Fruit fly (Drosophila melanogaster) whole organism, wandering third instar larva: Measurements from ENCODE around the gene CG4238.
A peak's percentile ranks its signal among the peaks of the same experiment; 100 is the strongest.

Experiments
- CG32264 ChIP-seq: fragments of 200-800 bp; sonication (Bioruptor generic); optimal IDR thresholded peaks from 2 replicates; lab custom pipeline; 2016; ENCODE audit warnings: missing biosample characterization, missing genetic modification characterization
- CrebA ChIP-seq: fragments of 200-800 bp; sonication (Bioruptor generic); optimal IDR thresholded peaks from 2 replicates; lab custom pipeline; 2016; ENCODE audit warnings: missing biosample characterization, mild to moderate bottlenecking, missing genetic modification characterization, borderline replicate concordance
- Dfd ChIP-seq: fragments of >200 bp; optimal IDR thresholded peaks from 2 replicates; lab custom pipeline; 2017; ENCODE audit warnings: missing biosample characterization, missing genetic modification characterization
- Dif ChIP-seq: fragments of 200-275, 200-300 bp; sonication (Bioruptor generic); optimal IDR thresholded peaks from 2 replicates; lab custom pipeline; 2018; ENCODE audit warnings: missing biosample characterization, missing genetic modification characterization; ENCODE audit not compliant: partially characterized antibody
- GATAd ChIP-seq: sonication (Bioruptor generic); optimal IDR thresholded peaks from 2 replicates; lab custom pipeline; 2016; ENCODE audit warnings: missing biosample characterization, missing genetic modification characterization
- HLH106 ChIP-seq: fragments of 200-800 bp; optimal IDR thresholded peaks from 3 replicates; lab custom pipeline; 2019; ENCODE audit warnings: missing biosample characterization, mild to moderate bottlenecking, missing genetic modification characterization, moderate library complexity
- Hnf4 ChIP-seq: fragments of 200-800 bp; sonication (Bioruptor generic); optimal IDR thresholded peaks from 2 replicates; lab custom pipeline; 2016; ENCODE audit warnings: missing biosample characterization, mild to moderate bottlenecking, missing genetic modification characterization
- Hr83 ChIP-seq: fragments of 200-300 bp; sonication (Bioruptor generic); optimal IDR thresholded peaks from 2 replicates; lab custom pipeline; 2016; ENCODE audit warnings: missing biosample characterization, mild to moderate bottlenecking, missing genetic modification characterization, moderate library complexity; ENCODE audit not compliant: poor library complexity, severe bottlenecking
- Jra ChIP-seq: sonication (Bioruptor generic); optimal IDR thresholded peaks from 2 replicates; lab custom pipeline; 2016; ENCODE audit warnings: missing biosample characterization, missing genetic modification characterization
- Myc ChIP-seq: fragments of >200 bp; optimal IDR thresholded peaks from 2 replicates; lab custom pipeline; 2017
- N ChIP-seq: fragments of >200 bp; optimal IDR thresholded peaks from 2 replicates; lab custom pipeline; 2018; ENCODE audit warnings: missing biosample characterization, missing external identifiers, missing genetic modification characterization
- OdsH ChIP-seq: fragments of 200-800 bp; sonication (Bioruptor generic); optimal IDR thresholded peaks from 2 replicates; lab custom pipeline; 2016; ENCODE audit warnings: missing biosample characterization, mild to moderate bottlenecking, missing genetic modification characterization
- Rel ChIP-seq, 2 experiments: fragments of 200-800 bp; sonication (Bioruptor generic) in 1 of 2; optimal IDR thresholded peaks; 2 replicates in 1 of 2; 3 replicates in 1 of 2; lab custom pipeline; 2016 to 2019; ENCODE audit warnings: mild to moderate bottlenecking in 2 of 2, missing biosample characterization in 2 of 2, missing genetic modification characterization in 2 of 2, moderate library complexity in 1 of 2
- Sp1 ChIP-seq: fragments of 200-800 bp; sonication (Bioruptor generic); optimal IDR thresholded peaks from 3 replicates; lab custom pipeline; 2019; ENCODE audit warnings: missing biosample characterization, mild to moderate bottlenecking, missing genetic modification characterization, moderate library complexity
- Vsx2 ChIP-seq: fragments of 200-300, 225-300 bp; sonication (Bioruptor generic); optimal IDR thresholded peaks from 2 replicates; lab custom pipeline; 2018; ENCODE audit warnings: missing biosample characterization, missing genetic modification characterization; ENCODE audit not compliant: partially characterized antibody
- brk ChIP-seq: fragments of 200-800 bp; sonication (Bioruptor generic); optimal IDR thresholded peaks from 2 replicates; lab custom pipeline; 2016; ENCODE audit warnings: missing biosample characterization, mild to moderate bottlenecking, missing genetic modification characterization
- dl ChIP-seq, 2 experiments: fragments of 175-275, 200-275 bp in 1 of 2; fragments of 200-275 bp in 1 of 2; sonication (Bioruptor generic); optimal IDR thresholded peaks; lab custom pipeline; 2018; ENCODE audit warnings: mild to moderate bottlenecking in 2 of 2, missing biosample characterization in 2 of 2, missing genetic modification characterization in 2 of 2, moderate library complexity in 2 of 2; ENCODE audit not compliant: partially characterized antibody in 2 of 2, insufficient read depth in 1 of 2
- dmrt93B ChIP-seq: fragments of 200-800 bp; sonication (Bioruptor generic); optimal IDR thresholded peaks from 2 replicates; lab custom pipeline; 2018; ENCODE audit warnings: missing biosample characterization, mild to moderate bottlenecking, missing genetic modification characterization
- dsf ChIP-seq: sonication (Bioruptor generic); optimal IDR thresholded peaks from 2 replicates; lab custom pipeline; 2016; ENCODE audit warnings: missing biosample characterization, missing genetic modification characterization, borderline replicate concordance
- ey ChIP-seq: fragments of 200-800 bp; sonication (Bioruptor generic); optimal IDR thresholded peaks from 2 replicates; lab custom pipeline; 2016; ENCODE audit warnings: missing biosample characterization, missing genetic modification characterization
- foxo ChIP-seq, 2 experiments: fragments of 200-800 bp; sonication (Bioruptor generic); optimal IDR thresholded peaks; 2 replicates in 1 of 2; 3 replicates in 1 of 2; lab custom pipeline; 2016 to 2017; ENCODE audit warnings: missing biosample characterization in 2 of 2, missing genetic modification characterization in 2 of 2
- fru ChIP-seq: fragments of 200-800 bp; sonication (Bioruptor generic); optimal IDR thresholded peaks from 3 replicates; lab custom pipeline; 2016; ENCODE audit warnings: missing biosample characterization, mild to moderate bottlenecking, missing genetic modification characterization
- h ChIP-seq: fragments of 200-800 bp; sonication (Bioruptor generic); optimal IDR thresholded peaks from 3 replicates; lab custom pipeline; 2016; ENCODE audit warnings: missing biosample characterization, mild to moderate bottlenecking, missing genetic modification characterization
- jim ChIP-seq: fragments of 175-275, 200-325 bp; sonication (Bioruptor generic); optimal IDR thresholded peaks from 2 replicates; lab custom pipeline; 2016; ENCODE audit warnings: missing biosample characterization, mild to moderate bottlenecking, missing genetic modification characterization
- lola ChIP-seq: fragments of >200 bp; optimal IDR thresholded peaks from 2 replicates; lab custom pipeline; 2017; ENCODE audit warnings: missing biosample characterization, missing genetic modification characterization
- pan ChIP-seq: fragments of >200 bp; optimal IDR thresholded peaks from 2 replicates; lab custom pipeline; 2017
- psq ChIP-seq: fragments of 200-800 bp; sonication (Bioruptor generic); optimal IDR thresholded peaks from 3 replicates; lab custom pipeline; 2017; ENCODE audit warnings: missing biosample characterization, mild to moderate bottlenecking, missing genetic modification characterization, moderate library complexity
- rgr ChIP-seq: fragments of 200-800 bp; sonication (Bioruptor generic); optimal IDR thresholded peaks from 3 replicates; lab custom pipeline; 2016; ENCODE audit warnings: missing biosample characterization, mild to moderate bottlenecking, missing genetic modification characterization
- sage ChIP-seq: fragments of 200-800 bp; sonication (Bioruptor generic); optimal IDR thresholded peaks from 2 replicates; lab custom pipeline; 2016; ENCODE audit warnings: missing biosample characterization, mild to moderate bottlenecking, missing genetic modification characterization
- tai ChIP-seq: sonication (Bioruptor generic); optimal IDR thresholded peaks from 2 replicates; lab custom pipeline; 2016; ENCODE audit warnings: missing biosample characterization, missing genetic modification characterization
- usp ChIP-seq: fragments of >200 bp; optimal IDR thresholded peaks from 2 replicates; lab custom pipeline; 2017; ENCODE audit warnings: missing biosample characterization, missing genetic modification characterization
- woc ChIP-seq: sonication (Bioruptor generic); optimal IDR thresholded peaks from 2 replicates; lab custom pipeline; 2016; ENCODE audit warnings: missing biosample characterization, mild to moderate bottlenecking, missing genetic modification characterization

CG4238 gene

dm6 chr2L:2008980-2009954 lies at the start of gene CG4238:
Gene CG4238 (plus strand): TSS chr2L:2009859.
- no peak for TF ChIP-seq CG32264 (GFP tag; lab: Kevin White, UChicago)
- no peak for TF ChIP-seq rgr (GFP tag; lab: Kevin White, UChicago)
- peak; percentile 13 for TF ChIP-seq brk (GFP tag; lab: Kevin White, UChicago)
- no peak for TF ChIP-seq ey (GFP tag; lab: Kevin White, UChicago)
- no peak for TF ChIP-seq Dif (GFP tag; lab: Kevin White, UChicago)
- no peak for TF ChIP-seq Rel (GFP tag; optimal IDR thresholded peaks at IDR 0.05; lab: Kevin White, UChicago)
- peak; percentile 39 for TF ChIP-seq Rel (tag; optimal IDR thresholded peaks at IDR 0.05; lab: Kevin White, UChicago)
- TF ChIP-seq pan (lab: Kevin White, UChicago): no peak
- TF ChIP-seq OdsH (GFP tag; lab: Kevin White, UChicago): no peak
- peak; percentile 12 for TF ChIP-seq sage
- no peak for TF ChIP-seq psq (GFP tag; lab: Kevin White, UChicago)
- peak; percentile 72 for TF ChIP-seq CrebA (GFP tag; lab: Kevin White, UChicago)
- TF ChIP-seq usp (GFP tag; lab: Kevin White, UChicago): no peak
- no peak for TF ChIP-seq jim (GFP tag; lab: Kevin White, UChicago)
- no peak for TF ChIP-seq dl (GFP tag; optimal IDR thresholded peaks at IDR 0.05; lab: Kevin White, UChicago; ENCODE audit: insufficient read depth in 1 of 2, partially characterized antibody in 2 of 2)

- TF ChIP-seq fru (GFP tag; lab: Kevin White, UChicago) (peak; percentile 5), h (peak; percentile 6), HLH106 (tag; lab: Kevin White, UChicago) (peak; percentile 8), woc (no peak), dsf (no peak), ey (GFP tag; lab: Kevin White, UChicago) (peak; percentile 2), lola (no peak), jim (GFP tag; lab: Kevin White, UChicago) (no peak)
- TF ChIP-seq, all 38 proteins: peak for 4
These were observed 49.6 kb upstream of the CG4238 start for dm6 chr2L:1960056-1960455.

dm6 chr2L:1961932-1962496 lies 47.6 kb upstream of the CG4238 start:
- TF ChIP-seq ey (GFP tag; lab: Kevin White, UChicago) (no peak), Vsx2 (GFP tag; lab: Kevin White, UChicago) (no peak), Myc (lab: Kevin White, UChicago) (no peak), HLH106 (tag; lab: Kevin White, UChicago) (no peak), h (no peak), foxo (GFP tag; optimal IDR thresholded peaks at IDR 0.05; lab: Kevin White, UChicago) (no peak), Rel (GFP tag; optimal IDR thresholded peaks at IDR 0.05; lab: Kevin White, UChicago) (no peak), Rel (tag; optimal IDR thresholded peaks at IDR 0.05; lab: Kevin White, UChicago) (no peak), Jra (GFP tag; lab: Kevin White, UChicago) (no peak)
- TF ChIP-seq, all 38 proteins: peak for 0

- TF ChIP-seq rgr (GFP tag; lab: Kevin White, UChicago): no peak
- TF ChIP-seq tai (GFP tag; lab: Kevin White, UChicago): no peak
- TF ChIP-seq ey (GFP tag; lab: Kevin White, UChicago): no peak
- no peak for TF ChIP-seq OdsH (GFP tag; lab: Kevin White, UChicago)
- TF ChIP-seq GATAd (GFP tag; lab: Kevin White, UChicago): no peak
- TF ChIP-seq Hr83 (GFP tag; lab: Kevin White, UChicago): no peak
- TF ChIP-seq Jra (GFP tag; lab: Kevin White, UChicago): no peak
- TF ChIP-seq, all 38 proteins: peak for 0
These were observed 42.4 kb upstream of the CG4238 start for dm6 chr2L:1967301-1967700.

- no peak for TF ChIP-seq Dfd (GFP tag; lab: Kevin White, UChicago)
- no peak for TF ChIP-seq Sp1 (GFP tag; lab: Kevin White, UChicago)
- TF ChIP-seq Hnf4 (GFP tag; lab: Kevin White, UChicago): no peak
- no peak for TF ChIP-seq brk (GFP tag; lab: Kevin White, UChicago)
- TF ChIP-seq Rel (GFP tag; optimal IDR thresholded peaks at IDR 0.05; lab: Kevin White, UChicago): no peak
- TF ChIP-seq Rel (tag; optimal IDR thresholded peaks at IDR 0.05; lab: Kevin White, UChicago): no peak
- TF ChIP-seq dmrt93B (GFP tag; lab: Kevin White, UChicago): no peak
- no peak for TF ChIP-seq HLH106 (tag; lab: Kevin White, UChicago)
- TF ChIP-seq lola: no peak
- no peak for TF ChIP-seq N (GFP tag; lab: Kevin White, UChicago)
- no peak for TF ChIP-seq tai (GFP tag; lab: Kevin White, UChicago)
- no peak for TF ChIP-seq psq (GFP tag; lab: Kevin White, UChicago)
- TF ChIP-seq OdsH (GFP tag; lab: Kevin White, UChicago): no peak
- no peak for TF ChIP-seq Jra (GFP tag; lab: Kevin White, UChicago)
- no peak for TF ChIP-seq Dif (GFP tag; lab: Kevin White, UChicago)
- TF ChIP-seq Vsx2 (GFP tag; lab: Kevin White, UChicago): no peak
- no peak for TF ChIP-seq sage
- no peak for TF ChIP-seq CrebA (GFP tag; lab: Kevin White, UChicago)
- no peak for TF ChIP-seq dl (GFP tag; optimal IDR thresholded peaks at IDR 0.05; lab: Kevin White, UChicago; ENCODE audit: insufficient read depth in 1 of 2, partially characterized antibody in 2 of 2)
- no peak for TF ChIP-seq CG32264 (GFP tag; lab: Kevin White, UChicago)
- no peak for TF ChIP-seq GATAd (GFP tag; lab: Kevin White, UChicago)
These were observed 41.8 kb upstream of the CG4238 start for dm6 chr2L:1967861-1968260.
